Fruit fly (Drosophila melanogaster) whole organism, embryonic: ENCODE results near the gene CG12990.

Source experiments
- CG10209 ChIP-seq: fragments of 200-800 bp; sonication (Bioruptor generic); optimal IDR thresholded peaks from 3 replicates; lab custom pipeline; 2017; ENCODE audit warnings: missing biosample characterization, mild to moderate bottlenecking, missing genetic modification characterization, missing genetic modification reagents
- CG10267 ChIP-seq: fragments of 200-800 bp; sonication (Bioruptor generic); optimal IDR thresholded peaks from 2 replicates; lab custom pipeline; 2018; ENCODE audit warnings: missing biosample characterization, mild to moderate bottlenecking, missing genetic modification characterization, moderate library complexity
- CG10462 ChIP-seq: fragments of 200-800 bp; sonication (Bioruptor generic); optimal IDR thresholded peaks from 2 replicates; lab custom pipeline; 2016; ENCODE audit warnings: missing biosample characterization, missing genetic modification characterization
- CG10979 ChIP-seq: fragments of 200-800 bp; sonication (Bioruptor generic); optimal IDR thresholded peaks from 2 replicates; lab custom pipeline; 2018; ENCODE audit warnings: missing biosample characterization, mild to moderate bottlenecking, missing genetic modification characterization, moderate library complexity
- CG11696 ChIP-seq: fragments of 200-800 bp; sonication (Bioruptor generic); IDR thresholded peaks from 2 replicates; pipeline ENCODE4 v1.3.6; 2022; ENCODE audit warnings: missing biosample characterization, missing genetic modification characterization
- CG13894 ChIP-seq: fragments of 200-800 bp; sonication (Bioruptor generic); optimal IDR thresholded peaks from 3 replicates; lab custom pipeline; 2018; ENCODE audit warnings: missing biosample characterization, mild to moderate bottlenecking, missing genetic modification characterization, moderate library complexity
- CG14441 ChIP-seq: fragments of 200-800 bp; sonication (Bioruptor generic); IDR thresholded peaks from 2 replicates; pipeline ENCODE4 v1.3.6; 2022; ENCODE audit warnings: missing biosample characterization, missing genetic modification characterization
- CG14710 ChIP-seq: fragments of 200-800 bp; sonication (Bioruptor generic); optimal IDR thresholded peaks from 3 replicates; lab custom pipeline; 2019; ENCODE audit warnings: missing biosample characterization, mild to moderate bottlenecking, missing genetic modification characterization, moderate library complexity
- CG16863 ChIP-seq: fragments of 200-800 bp; sonication (Bioruptor generic); optimal IDR thresholded peaks from 3 replicates; lab custom pipeline; 2016; ENCODE audit warnings: missing biosample characterization, missing genetic modification characterization
- CG17328 ChIP-seq: fragments of 200-800 bp; sonication (Bioruptor generic); IDR thresholded peaks from 2 replicates; pipeline ENCODE4 v1.3.6; 2022; ENCODE audit warnings: missing biosample characterization, missing genetic modification characterization
- CG17359 ChIP-seq: fragments of 200-800 bp; sonication (Bioruptor generic); optimal IDR thresholded peaks from 3 replicates; lab custom pipeline; 2018; ENCODE audit warnings: missing biosample characterization, mild to moderate bottlenecking, missing genetic modification characterization, moderate library complexity
- CG17361 ChIP-seq: fragments of 200-800 bp; sonication (Bioruptor generic); IDR thresholded peaks from 3 replicates; pipeline ENCODE4 v1.3.6; 2022; ENCODE audit warnings: missing biosample characterization, missing genetic modification characterization
- CG18262 ChIP-seq: fragments of 200-800 bp; optimal IDR thresholded peaks from 3 replicates; lab custom pipeline; 2019; ENCODE audit warnings: missing biosample characterization, mild to moderate bottlenecking, missing genetic modification characterization, moderate library complexity
- CG30403 ChIP-seq: fragments of 200-800 bp; sonication (Bioruptor generic); optimal IDR thresholded peaks from 3 replicates; lab custom pipeline; 2016; ENCODE audit warnings: missing biosample characterization, missing genetic modification characterization
- CG31441 ChIP-seq: fragments of 200-800 bp; sonication (Bioruptor generic); IDR thresholded peaks from 2 replicates; pipeline ENCODE4 v1.3.6; 2022; ENCODE audit warnings: missing biosample characterization, missing genetic modification characterization
- CG4854 ChIP-seq: fragments of 200-800 bp; sonication (Bioruptor generic); optimal IDR thresholded peaks from 2 replicates; lab custom pipeline; 2016; ENCODE audit warnings: missing biosample characterization, missing genetic modification characterization, inconsistent platforms
- CG6254 ChIP-seq: fragments of 200-800 bp; sonication (Bioruptor generic); optimal IDR thresholded peaks from 3 replicates; lab custom pipeline; 2017; ENCODE audit warnings: mild to moderate bottlenecking, missing biosample characterization, missing genetic modification reagents, missing genetic modification characterization
- CG7556 ChIP-seq: fragments of 200-800 bp; sonication (Bioruptor generic); optimal IDR thresholded peaks from 2 replicates; lab custom pipeline; 2017; ENCODE audit warnings: missing biosample characterization, mild to moderate bottlenecking, missing genetic modification characterization
- CG7839 ChIP-seq: fragments of 200-800 bp; sonication (Bioruptor generic); optimal IDR thresholded peaks from 3 replicates; lab custom pipeline; 2018; ENCODE audit warnings: missing biosample characterization, mild to moderate bottlenecking, missing genetic modification characterization, moderate library complexity
- D ChIP-seq, 2 experiments: fragments of 200-800 bp in 1 of 2; fragments of >200 bp in 1 of 2; sonication (Bioruptor generic) in 1 of 2; optimal IDR thresholded peaks; 2 replicates in 1 of 2; 3 replicates in 1 of 2; lab custom pipeline; 2017; ENCODE audit warnings: mild to moderate bottlenecking in 1 of 2, missing biosample characterization in 1 of 2, missing genetic modification characterization in 1 of 2, missing genetic modification reagents in 1 of 2
- Fer3 ChIP-seq: fragments of 200-800 bp; sonication (Bioruptor generic); optimal IDR thresholded peaks from 2 replicates; lab custom pipeline; 2018; ENCODE audit warnings: missing biosample characterization, mild to moderate bottlenecking, missing genetic modification characterization, moderate library complexity
- Lhr ChIP-seq: fragments of 200-800 bp; sonication (Bioruptor generic); optimal IDR thresholded peaks from 3 replicates; lab custom pipeline; 2017; ENCODE audit warnings: mild to moderate bottlenecking, missing biosample characterization, missing genetic modification reagents, missing genetic modification characterization
- MBD-R2 ChIP-seq: fragments of 200-800 bp; sonication (Bioruptor generic); IDR thresholded peaks from 2 replicates; pipeline ENCODE4 v1.3.6; 2022; ENCODE audit warnings: missing biosample characterization, missing genetic modification characterization
- Nf-YB ChIP-seq: fragments of 200-800 bp; sonication (Bioruptor generic); optimal IDR thresholded peaks from 3 replicates; lab custom pipeline; 2019; ENCODE audit warnings: missing biosample characterization, mild to moderate bottlenecking, missing genetic modification characterization, moderate library complexity
- Oaz ChIP-seq: fragments of 200-800 bp; sonication (Bioruptor generic); IDR thresholded peaks from 2 replicates; pipeline ENCODE4 v1.3.6; 2022; ENCODE audit warnings: missing biosample characterization, missing genetic modification characterization
- Oli ChIP-seq: fragments of 200-800 bp; sonication (Bioruptor generic); optimal IDR thresholded peaks from 2 replicates; lab custom pipeline; 2018; ENCODE audit warnings: missing biosample characterization, mild to moderate bottlenecking, missing genetic modification characterization, moderate library complexity
- Stat92E ChIP-seq, 3 experiments: fragments of >200 bp in 2 of 3; fragments of 200-800 bp in 1 of 3; sonication (Bioruptor generic) in 1 of 3; optimal IDR thresholded peaks; 2 replicates each; lab custom pipeline; 2017 to 2019; ENCODE audit warnings: missing biosample characterization in 3 of 3, missing genetic modification characterization in 3 of 3, mild to moderate bottlenecking in 1 of 3, moderate library complexity in 1 of 3
- Usf ChIP-seq: fragments of 200-800 bp; sonication (Bioruptor generic); optimal IDR thresholded peaks from 2 replicates; lab custom pipeline; 2017; ENCODE audit warnings: missing genotype, missing biosample characterization, missing genetic modification characterization
- ato ChIP-seq: fragments of 200-800 bp; sonication (Bioruptor generic); IDR thresholded peaks from 2 replicates; pipeline ENCODE4 v1.3.6; 2022; ENCODE audit warnings: missing biosample characterization, missing genetic modification characterization; ENCODE audit not compliant: partially characterized antibody
- bsh ChIP-seq, 2 experiments: fragments of 200-800 bp; sonication (Bioruptor generic); optimal IDR thresholded peaks; 2 replicates each; lab custom pipeline; 2017 to 2018; ENCODE audit warnings: mild to moderate bottlenecking in 2 of 2, missing biosample characterization in 2 of 2, missing genetic modification characterization in 2 of 2, moderate library complexity in 1 of 2
- cato ChIP-seq: fragments of 200-800 bp; sonication (Bioruptor generic); optimal IDR thresholded peaks from 2 replicates; lab custom pipeline; 2016; ENCODE audit warnings: missing biosample characterization, missing genetic modification characterization, borderline replicate concordance
- croc ChIP-seq: fragments of 200-800 bp; sonication (Bioruptor generic); conservative IDR thresholded peaks from 3 replicates; pipeline ENCODE4 v1.3.6; 2022; ENCODE audit warnings: missing biosample characterization, missing genetic modification characterization
- crol ChIP-seq: fragments of 200-800 bp; sonication (Bioruptor generic); IDR thresholded peaks from 2 replicates; pipeline ENCODE4 v1.3.6; 2022; ENCODE audit warnings: missing biosample characterization, missing genetic modification characterization
- dmrt99B ChIP-seq: fragments of 200-800 bp; sonication (Bioruptor generic); optimal IDR thresholded peaks from 2 replicates; lab custom pipeline; 2018; ENCODE audit warnings: missing biosample characterization, mild to moderate bottlenecking, missing genetic modification characterization, moderate library complexity
- dpn ChIP-seq, 2 experiments: fragments of 200-800 bp; sonication (Bioruptor generic); optimal IDR thresholded peaks; 3 replicates each; lab custom pipeline; 2016; ENCODE audit warnings: missing biosample characterization in 2 of 2, missing genetic modification characterization in 2 of 2
- dysf ChIP-seq: fragments of 200-800 bp; sonication (Bioruptor generic); IDR thresholded peaks from 3 replicates; pipeline ENCODE4 v1.3.6; 2022; ENCODE audit warnings: missing biosample characterization, missing genetic modification characterization
- fd3F ChIP-seq: fragments of 200-800 bp; sonication (Bioruptor generic); optimal IDR thresholded peaks from 2 replicates; lab custom pipeline; 2018; ENCODE audit warnings: missing biosample characterization, mild to moderate bottlenecking, missing genetic modification characterization, moderate library complexity
- gem ChIP-seq: fragments of 200-800 bp; sonication (Bioruptor generic); optimal IDR thresholded peaks from 2 replicates; lab custom pipeline; 2019; ENCODE audit warnings: missing biosample characterization, mild to moderate bottlenecking, missing genetic modification characterization, moderate library complexity
- mam ChIP-seq: fragments of 200-800 bp; sonication (Bioruptor generic); optimal IDR thresholded peaks from 3 replicates; lab custom pipeline; 2016; ENCODE audit warnings: missing biosample characterization, missing genetic modification characterization
- nau ChIP-seq: fragments of 200-800 bp; sonication (Bioruptor generic); optimal IDR thresholded peaks from 3 replicates; lab custom pipeline; 2017; ENCODE audit warnings: missing biosample characterization, mild to moderate bottlenecking, missing genetic modification characterization, missing genetic modification reagents
- nerfin-1 ChIP-seq: fragments of 200-800 bp; sonication (Bioruptor generic); optimal IDR thresholded peaks from 3 replicates; lab custom pipeline; 2019; ENCODE audit warnings: missing biosample characterization, mild to moderate bottlenecking, missing genetic modification characterization, moderate library complexity
- nmo ChIP-seq: fragments of 200-800 bp; sonication (Bioruptor generic); optimal IDR thresholded peaks from 2 replicates; lab custom pipeline; 2018; ENCODE audit warnings: missing biosample characterization, mild to moderate bottlenecking, missing genetic modification characterization, moderate library complexity
- onecut ChIP-seq: fragments of 200-800 bp; sonication (Bioruptor generic); IDR thresholded peaks from 2 replicates; pipeline ENCODE4 v1.3.6; 2022; ENCODE audit warnings: missing biosample characterization, missing genetic modification characterization
- phol ChIP-seq: fragments of 200-800 bp; sonication (Bioruptor generic); optimal IDR thresholded peaks from 3 replicates; lab custom pipeline; 2018; ENCODE audit warnings: missing biosample characterization, mild to moderate bottlenecking, missing genetic modification characterization, moderate library complexity
- rib ChIP-seq: fragments of 200-800 bp; sonication (Bioruptor generic); IDR thresholded peaks from 2 replicates; pipeline ENCODE4 v1.3.6; 2022; ENCODE audit warnings: missing biosample characterization, missing genetic modification characterization
- sens ChIP-seq: fragments of 200-800 bp; sonication (Bioruptor generic); peaks from one replicate; lab custom pipeline; 2016; ENCODE audit warnings: missing biosample characterization, missing genetic modification characterization
- sr ChIP-seq: fragments of 200-800 bp; sonication (Bioruptor generic); IDR thresholded peaks from 3 replicates; pipeline ENCODE4 v1.3.6; 2022; ENCODE audit warnings: missing biosample characterization, missing genetic modification characterization

CG12990 gene

dm6 chrX:17718423-17718822 lies 46.7 kb upstream of the CG12990 start:
- no peak for TF ChIP-seq CG10209 (GFP tag; lab: Kevin White, UChicago)
- TF ChIP-seq CG10462 (GFP tag; lab: Kevin White, UChicago), result no peak
- TF ChIP-seq cato (GFP tag; lab: Kevin White, UChicago), result no peak
- no peak for TF ChIP-seq CG7556 (GFP tag; lab: Kevin White, UChicago)
- TF ChIP-seq rib (GFP tag; lab: Robert Waterston, UW), result no peak
- TF ChIP-seq MBD-R2 (GFP tag; lab: Robert Waterston, UW), result no peak
- no peak for TF ChIP-seq dpn (GFP tag; optimal IDR thresholded peaks at IDR 0.05; lab: Kevin White, UChicago)
- no peak for TF ChIP-seq CG17328
- TF ChIP-seq CG4854 (GFP tag; lab: Kevin White, UChicago), result no peak
- TF ChIP-seq Lhr (GFP tag; lab: Kevin White, UChicago), result no peak
- no peak for TF ChIP-seq ato
- TF ChIP-seq Fer3 (tag; lab: Kevin White, UChicago), result no peak
- no peak for TF ChIP-seq CG14441 (GFP tag; lab: Robert Waterston, UW)
- TF ChIP-seq Oaz (GFP tag; lab: Robert Waterston, UW), result no peak
- no peak for TF ChIP-seq fd3F (GFP tag; lab: Kevin White, UChicago)
- TF ChIP-seq Nf-YB (GFP tag; lab: Kevin White, UChicago), result no peak
- TF ChIP-seq croc, result no peak
- TF ChIP-seq CG11696, result no peak

dm6 chrX:17716814-17717565 lies 45.3 kb upstream of the CG12990 start:
- peak; percentile 59 for TF ChIP-seq CG18262
- peak; percentile 63 for TF ChIP-seq phol
- peak; percentile 42 for TF ChIP-seq dmrt99B
- peak; percentile 17 for TF ChIP-seq CG10209 (GFP tag; lab: Kevin White, UChicago)
- TF ChIP-seq CG16863, result no peak
- peak; percentile 53 for TF ChIP-seq nau (GFP tag; lab: Kevin White, UChicago)
- TF ChIP-seq bsh (GFP tag; optimal IDR thresholded peaks at IDR 0.05; lab: Kevin White, UChicago), result peak in 1 of 2 experiments; percentile 24
- TF ChIP-seq CG17361 (GFP tag; lab: Robert Waterston, UW), result 0 out of 3 replicates have a peak, but pooled peaks have one; percentile 24
- peak; percentile 22 for TF ChIP-seq CG7839
- TF ChIP-seq nmo, result peak; percentile 3
- peak; percentile 91 for TF ChIP-seq crol (GFP tag; lab: Robert Waterston, UW)
- TF ChIP-seq CG30403, result peak; percentile 15
- TF ChIP-seq D (optimal IDR thresholded peaks at IDR 0.05; lab: Kevin White, UChicago), result no peak
- TF ChIP-seq D (GFP tag; optimal IDR thresholded peaks at IDR 0.05; lab: Kevin White, UChicago), result peak; percentile 44
- TF ChIP-seq CG10979 (tag; lab: Kevin White, UChicago), result peak; percentile 70
- TF ChIP-seq Usf, result no peak
- peak; percentile 38 for TF ChIP-seq CG31441 (GFP tag; lab: Robert Waterston, UW)
- TF ChIP-seq gem (tag; lab: Kevin White, UChicago), result peak; percentile 37
- TF ChIP-seq CG14710, result peak; percentile 55
- peak; percentile 18 for TF ChIP-seq CG10267
- no peak for TF ChIP-seq CG13894
- no peak; the same call in 2 of the 3 replicates for TF ChIP-seq dysf (GFP tag; lab: Robert Waterston, UW)
- TF ChIP-seq CG17359 (tag; lab: Kevin White, UChicago), result peak; percentile 29
- TF ChIP-seq mam (GFP tag; lab: Kevin White, UChicago), result no peak
- TF ChIP-seq onecut (GFP tag; lab: Robert Waterston, UW), result peak; percentile 66
- TF ChIP-seq Oli (tag; lab: Kevin White, UChicago), result peak; percentile 7
- peak; percentile 5 for TF ChIP-seq nerfin-1
- peak; percentile 28 for TF ChIP-seq CG6254 (GFP tag; lab: Kevin White, UChicago)
- TF ChIP-seq sr (GFP tag; lab: Robert Waterston, UW), result peak; percentile 81
- peak; percentile 1 for TF ChIP-seq CG7556 (GFP tag; lab: Kevin White, UChicago)
- peak; percentile 83 for TF ChIP-seq sens (GFP tag; lab: Kevin White, UChicago)
- TF ChIP-seq Stat92E (GFP tag; optimal IDR thresholded peaks at IDR 0.05; lab: Kevin White, UChicago), result no peak
